Fruit fly (Drosophila melanogaster) Kc167 (cell line): Measurements from ENCODE around the gene CG15269.

ENCODE experiments used
- Sin3A ChIP-seq: fragments of >200 bp; optimal IDR thresholded peaks from 2 replicates; lab custom pipeline; 2018; ENCODE audit warnings: missing external identifiers
- h ChIP-seq: fragments of >200 bp; optimal IDR thresholded peaks from 3 replicates; lab custom pipeline; 2018; ENCODE audit warnings: missing external identifiers
- insv ChIP-seq: fragments of >200 bp; optimal IDR thresholded peaks from 3 replicates; lab custom pipeline; 2018; ENCODE audit warnings: missing external identifiers
- psq ChIP-seq: fragments of >200 bp; optimal IDR thresholded peaks from 2 replicates; lab custom pipeline; 2017; ENCODE audit warnings: missing external identifiers

DNA sequence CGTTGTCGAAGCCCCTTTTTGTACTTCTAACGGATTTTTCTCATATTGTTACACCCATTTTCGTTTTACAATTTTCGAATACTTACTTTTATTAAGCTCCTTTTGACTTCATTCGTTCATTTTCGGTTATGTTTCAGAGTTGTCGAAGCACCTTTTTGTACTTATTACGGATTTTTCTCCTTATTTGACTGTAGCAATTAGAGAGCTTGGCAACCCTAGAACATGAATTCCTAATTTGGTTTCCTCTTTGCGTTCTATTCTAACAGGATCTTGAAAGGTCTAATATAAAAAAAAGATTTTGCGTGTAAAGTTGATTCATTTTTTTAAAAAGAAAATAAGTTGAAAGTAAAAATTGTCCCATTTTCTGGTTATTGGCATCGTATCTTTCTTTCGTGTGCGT is 47.1 kb upstream of the CG15269 start:
- TF ChIP-seq psq (lab: Kevin White, UChicago) (no peak), h (lab: Kevin White, UChicago) (no peak), Sin3A (lab: Kevin White, UChicago) (no peak), insv (lab: Kevin White, UChicago) (no peak)
